Fruit fly (Drosophila melanogaster) whole organism, embryonic: ENCODE data around the gene capu.

Source experiments
- ATbp ChIP-seq: fragments of 200-800 bp; sonication (Bioruptor generic); optimal IDR thresholded peaks from 2 replicates; lab custom pipeline; 2017; ENCODE audit warnings: missing biosample characterization, mild to moderate bottlenecking, missing genetic modification characterization, missing genetic modification reagents
- B-H1 ChIP-seq: fragments of 200-800 bp; sonication (Bioruptor generic); IDR thresholded peaks from 3 replicates; pipeline ENCODE4 v1.3.6; 2022; ENCODE audit warnings: missing biosample characterization, missing genetic modification characterization
- CG11085 ChIP-seq: fragments of 200-800 bp; sonication (Bioruptor generic); IDR thresholded peaks from 2 replicates; pipeline ENCODE4 v1.3.6; 2022; ENCODE audit warnings: missing biosample characterization, missing genetic modification characterization
- CG11456 ChIP-seq: fragments of 200-800 bp; sonication (Bioruptor generic); IDR thresholded peaks from 3 replicates; pipeline ENCODE4 v1.3.6; 2022; ENCODE audit warnings: missing biosample characterization, missing genetic modification characterization
- CG13894 ChIP-seq: fragments of 200-800 bp; sonication (Bioruptor generic); optimal IDR thresholded peaks from 3 replicates; lab custom pipeline; 2018; ENCODE audit warnings: missing biosample characterization, mild to moderate bottlenecking, missing genetic modification characterization, moderate library complexity
- CG14050 ChIP-seq: fragments of 200-800 bp; sonication (Bioruptor generic); IDR thresholded peaks from 3 replicates; pipeline ENCODE4 v1.3.6; 2022; ENCODE audit warnings: missing biosample characterization, missing genetic modification characterization
- CG1647 ChIP-seq: fragments of 200-800 bp; sonication (Bioruptor generic); optimal IDR thresholded peaks from 3 replicates; lab custom pipeline; 2016; ENCODE audit warnings: missing biosample characterization, missing genetic modification characterization
- CG31441 ChIP-seq: fragments of 200-800 bp; sonication (Bioruptor generic); IDR thresholded peaks from 2 replicates; pipeline ENCODE4 v1.3.6; 2022; ENCODE audit warnings: missing biosample characterization, missing genetic modification characterization
- CG3163 ChIP-seq: fragments of 200-800 bp; sonication (Bioruptor generic); optimal IDR thresholded peaks from 3 replicates; lab custom pipeline; 2016; ENCODE audit warnings: missing biosample characterization, missing genetic modification characterization
- CG33213 ChIP-seq: fragments of 200-800 bp; sonication (Bioruptor generic); optimal IDR thresholded peaks from 3 replicates; lab custom pipeline; 2016; ENCODE audit warnings: missing biosample characterization, missing genetic modification characterization
- CG34422 ChIP-seq: fragments of 200-800 bp; sonication (Bioruptor generic); IDR thresholded peaks from 3 replicates; pipeline ENCODE4 v1.3.6; 2022; ENCODE audit warnings: missing biosample characterization, missing genetic modification characterization
- CG3995 ChIP-seq: fragments of 200-800 bp; sonication (Bioruptor generic); optimal IDR thresholded peaks from 3 replicates; lab custom pipeline; 2016; ENCODE audit warnings: missing biosample characterization, missing genetic modification characterization
- CG42726 ChIP-seq: fragments of 200-800 bp; sonication (Bioruptor generic); IDR thresholded peaks from 2 replicates; pipeline ENCODE4 v1.3.6; 2022; ENCODE audit warnings: missing biosample characterization, missing genetic modification characterization; ENCODE audit not compliant: partially characterized antibody
- CG4730 ChIP-seq: fragments of 200-800 bp; sonication (Bioruptor generic); IDR thresholded peaks from 2 replicates; pipeline ENCODE4 v1.3.6; 2022; ENCODE audit warnings: missing biosample characterization, missing genetic modification characterization
- CG4820 ChIP-seq: fragments of 200-800 bp; sonication (Bioruptor generic); optimal IDR thresholded peaks from 3 replicates; lab custom pipeline; 2016; ENCODE audit warnings: missing biosample characterization, missing genetic modification characterization
- CG7839 ChIP-seq: fragments of 200-800 bp; sonication (Bioruptor generic); optimal IDR thresholded peaks from 3 replicates; lab custom pipeline; 2018; ENCODE audit warnings: missing biosample characterization, mild to moderate bottlenecking, missing genetic modification characterization, moderate library complexity
- CG8089 ChIP-seq: fragments of 200-800 bp; sonication (Bioruptor generic); optimal IDR thresholded peaks from 3 replicates; lab custom pipeline; 2016; ENCODE audit warnings: missing biosample characterization, missing genetic modification characterization
- CG8388 ChIP-seq: fragments of 200-800 bp; sonication (Bioruptor generic); optimal IDR thresholded peaks from 2 replicates; lab custom pipeline; 2019; ENCODE audit warnings: missing biosample characterization, mild to moderate bottlenecking, missing genetic modification characterization, moderate library complexity
- CG8478 ChIP-seq: fragments of >200 bp; optimal IDR thresholded peaks from 2 replicates; lab custom pipeline; 2018
- CG9727 ChIP-seq: fragments of 200-800 bp; sonication (Bioruptor generic); optimal IDR thresholded peaks from 3 replicates; lab custom pipeline; 2017; ENCODE audit warnings: missing biosample characterization, mild to moderate bottlenecking, missing genetic modification characterization
- CG9797 ChIP-seq: fragments of 200-800 bp; sonication (Bioruptor generic); optimal IDR thresholded peaks from 3 replicates; lab custom pipeline; 2018; ENCODE audit warnings: missing biosample characterization, mild to moderate bottlenecking, missing genetic modification characterization
- CG9876 ChIP-seq: fragments of 200-800 bp; sonication (Bioruptor generic); optimal IDR thresholded peaks from 2 replicates; lab custom pipeline; 2016; ENCODE audit warnings: missing biosample characterization, missing genetic modification characterization
- CG9932 ChIP-seq: fragments of 200-800 bp; sonication (Bioruptor generic); IDR thresholded peaks from 2 replicates; pipeline ENCODE4 v1.3.6; 2022; ENCODE audit warnings: missing biosample characterization, missing genetic modification characterization
- Dp ChIP-seq: fragments of 200-800 bp; sonication (Bioruptor generic); optimal IDR thresholded peaks from 2 replicates; lab custom pipeline; 2018; ENCODE audit warnings: missing biosample characterization, mild to moderate bottlenecking, missing genetic modification characterization, moderate library complexity
- Drgx ChIP-seq: fragments of 200-800 bp; sonication (Bioruptor generic); IDR thresholded peaks from 2 replicates; pipeline ENCODE4 v1.3.6; 2022; ENCODE audit warnings: missing biosample characterization, missing genetic modification characterization
- Eip74EF ChIP-seq, 2 experiments: fragments of 200-800 bp in 1 of 2; fragments of >200 bp in 1 of 2; sonication (Bioruptor generic) in 1 of 2; optimal IDR thresholded peaks; 2 replicates each; lab custom pipeline; 2017 to 2019; ENCODE audit warnings: missing biosample characterization in 2 of 2, missing genetic modification characterization in 2 of 2, mild to moderate bottlenecking in 1 of 2, moderate library complexity in 1 of 2
- HmgD ChIP-seq: fragments of 200-800 bp; sonication (Bioruptor generic); optimal IDR thresholded peaks from 3 replicates; lab custom pipeline; 2016; ENCODE audit warnings: missing biosample characterization, missing genetic modification characterization
- HmgZ ChIP-seq: fragments of 200-800 bp; sonication (Bioruptor generic); optimal IDR thresholded peaks from 2 replicates; lab custom pipeline; 2018; ENCODE audit warnings: missing biosample characterization, mild to moderate bottlenecking, missing genetic modification characterization
- Hmx ChIP-seq: fragments of 200-800 bp; sonication (Bioruptor generic); optimal IDR thresholded peaks from 2 replicates; lab custom pipeline; 2016; ENCODE audit warnings: missing biosample characterization, missing genetic modification characterization
- Lpt ChIP-seq: fragments of >200 bp; optimal IDR thresholded peaks from 2 replicates; lab custom pipeline; 2018; ENCODE audit warnings: missing biosample characterization, missing genetic modification characterization
- Neu2 ChIP-seq: fragments of 200-800 bp; sonication (Bioruptor generic); optimal IDR thresholded peaks from 3 replicates; lab custom pipeline; 2016; ENCODE audit warnings: missing biosample characterization, missing genetic modification characterization, borderline replicate concordance
- Oaz ChIP-seq: fragments of 200-800 bp; sonication (Bioruptor generic); IDR thresholded peaks from 2 replicates; pipeline ENCODE4 v1.3.6; 2022; ENCODE audit warnings: missing biosample characterization, missing genetic modification characterization
- Ravus ChIP-seq: fragments of 200-800 bp; sonication (Bioruptor generic); IDR thresholded peaks from 2 replicates; pipeline ENCODE4 v1.3.6; 2022; ENCODE audit warnings: missing biosample characterization, missing genetic modification characterization
- Ssrp ChIP-seq: fragments of 200-800 bp; sonication (Bioruptor generic); optimal IDR thresholded peaks from 2 replicates; lab custom pipeline; 2018; ENCODE audit warnings: missing biosample characterization, mild to moderate bottlenecking, missing genetic modification characterization, moderate library complexity
- ab ChIP-seq: fragments of 200-800 bp; sonication (Bioruptor generic); optimal IDR thresholded peaks from 2 replicates; lab custom pipeline; 2016; ENCODE audit warnings: missing biosample characterization, missing genetic modification characterization
- ash1 ChIP-seq: fragments of 200-800 bp; sonication (Bioruptor generic); optimal IDR thresholded peaks from 2 replicates; lab custom pipeline; 2018; ENCODE audit warnings: missing biosample characterization, mild to moderate bottlenecking, missing genetic modification characterization
- dati ChIP-seq: fragments of 200-800 bp; sonication (Bioruptor generic); IDR thresholded peaks from 2 replicates; pipeline ENCODE4 v1.3.6; 2022; ENCODE audit warnings: missing biosample characterization, missing genetic modification characterization
- dm ChIP-seq: fragments of 200-800 bp; sonication (Bioruptor generic); optimal IDR thresholded peaks from 3 replicates; lab custom pipeline; 2016; ENCODE audit warnings: missing biosample characterization, missing genetic modification characterization
- ems ChIP-seq: fragments of 200-800 bp; sonication (Bioruptor generic); optimal IDR thresholded peaks from 3 replicates; lab custom pipeline; 2016; ENCODE audit warnings: missing biosample characterization, missing genetic modification characterization
- fd3F ChIP-seq: fragments of 200-800 bp; sonication (Bioruptor generic); optimal IDR thresholded peaks from 2 replicates; lab custom pipeline; 2018; ENCODE audit warnings: missing biosample characterization, mild to moderate bottlenecking, missing genetic modification characterization, moderate library complexity
- fd96Cb ChIP-seq: fragments of 200-800 bp; sonication (Bioruptor generic); optimal IDR thresholded peaks from 2 replicates; lab custom pipeline; 2018; ENCODE audit warnings: missing biosample characterization, mild to moderate bottlenecking, missing genetic modification characterization, moderate library complexity
- gfzf ChIP-seq: fragments of 200-800 bp; sonication (Bioruptor generic); optimal IDR thresholded peaks from 2 replicates; lab custom pipeline; 2016; ENCODE audit warnings: missing biosample characterization, mild to moderate bottlenecking, missing genetic modification characterization, moderate library complexity
- ind ChIP-seq: fragments of 200-800 bp; sonication (Bioruptor generic); optimal IDR thresholded peaks from 3 replicates; lab custom pipeline; 2016; ENCODE audit warnings: missing biosample characterization, missing genetic modification characterization
- insv ChIP-seq, 2 experiments: fragments of 200-800 bp; sonication (Bioruptor generic); optimal IDR thresholded peaks; 3 replicates each; lab custom pipeline; 2016 to 2018; ENCODE audit warnings: missing biosample characterization in 2 of 2, missing genetic modification characterization in 2 of 2
- lbe ChIP-seq: fragments of 200-800 bp; sonication (Bioruptor generic); optimal IDR thresholded peaks from 2 replicates; lab custom pipeline; 2016; ENCODE audit warnings: missing biosample characterization, mild to moderate bottlenecking, missing genetic modification characterization
- lmd ChIP-seq: fragments of 200-800 bp; sonication (Bioruptor generic); IDR thresholded peaks from 2 replicates; pipeline ENCODE4 v1.3.6; 2022; ENCODE audit warnings: missing biosample characterization, missing genetic modification characterization
- mirr ChIP-seq: fragments of 200-800 bp; sonication (Bioruptor generic); optimal IDR thresholded peaks from 3 replicates; lab custom pipeline; 2018; ENCODE audit warnings: missing biosample characterization, mild to moderate bottlenecking, missing genetic modification characterization
- pho ChIP-seq: fragments of 200-800 bp; sonication (Bioruptor generic); optimal IDR thresholded peaks from 2 replicates; lab custom pipeline; 2016; ENCODE audit warnings: missing biosample characterization, missing genetic modification characterization
- pum ChIP-seq: fragments of 200-800 bp; sonication (Bioruptor generic); optimal IDR thresholded peaks from 2 replicates; lab custom pipeline; 2016; ENCODE audit warnings: missing biosample characterization, missing genetic modification characterization
- repo ChIP-seq: fragments of 200-800 bp; sonication (Bioruptor generic); optimal IDR thresholded peaks from 2 replicates; lab custom pipeline; 2016; ENCODE audit warnings: missing biosample characterization, missing genetic modification characterization
- ro ChIP-seq: fragments of 200-800 bp; sonication (Bioruptor generic); IDR thresholded peaks from 2 replicates; pipeline ENCODE4 v1.3.6; 2022; ENCODE audit warnings: missing biosample characterization, missing genetic modification characterization
- sima ChIP-seq: fragments of 200-800 bp; sonication (Bioruptor generic); optimal IDR thresholded peaks from 2 replicates; lab custom pipeline; 2016; ENCODE audit warnings: missing biosample characterization, missing genetic modification characterization
- slp2 ChIP-seq: fragments of 200-800 bp; sonication (Bioruptor generic); optimal IDR thresholded peaks from 2 replicates; lab custom pipeline; 2016; ENCODE audit warnings: missing biosample characterization, missing genetic modification characterization

Gene capu

dm6 chr2L:3872283-3872682 lies 30.4 kb downstream of the capu start, which contains the start of gene CG31957 (continued):
- TF ChIP-seq dati (GFP tag; lab: Robert Waterston, UW) = no peak
- TF ChIP-seq CG4730 (GFP tag; lab: Robert Waterston, UW) = no peak
- TF ChIP-seq Drgx = no peak
- TF ChIP-seq pho = peak; percentile 79
- TF ChIP-seq sima (GFP tag; lab: Kevin White, UChicago) = no peak
- TF ChIP-seq ab (GFP tag; lab: Kevin White, UChicago) = peak; percentile 27
- TF ChIP-seq repo (GFP tag; lab: Kevin White, UChicago) = peak; percentile 17
- peak; percentile 42 for TF ChIP-seq ind (GFP tag; lab: Kevin White, UChicago)
- TF ChIP-seq CG8089 (GFP tag; lab: Kevin White, UChicago) = peak; percentile 54
- TF ChIP-seq ro (GFP tag; lab: Robert Waterston, UW) = no peak
- no peak for TF ChIP-seq Ravus (GFP tag; lab: Robert Waterston, UW)
- no peak for TF ChIP-seq Lpt (GFP tag; lab: Kevin White, UChicago)
- no peak for TF ChIP-seq ATbp (GFP tag; lab: Kevin White, UChicago)
- TF ChIP-seq ems (GFP tag; lab: Kevin White, UChicago) = peak; percentile 36
- TF ChIP-seq CG33213 (GFP tag; lab: Kevin White, UChicago) = peak; percentile 58
- TF ChIP-seq slp2 (GFP tag; lab: Kevin White, UChicago) = peak; percentile 1
- peak; percentile 54 for TF ChIP-seq CG3163
- no peak for TF ChIP-seq mirr (GFP tag; lab: Kevin White, UChicago)
- TF ChIP-seq CG9727 (GFP tag; lab: Kevin White, UChicago) = peak; percentile 14
- TF ChIP-seq Oaz (GFP tag; lab: Robert Waterston, UW) = 0 out of 2 replicates have a peak, but pooled peaks have one; percentile 28
- TF ChIP-seq CG8478 (lab: Kevin White, UChicago) = no peak
- peak; percentile 49; the same call in 1 of the 2 replicates for TF ChIP-seq lmd (GFP tag; lab: Robert Waterston, UW)
- no peak for TF ChIP-seq CG14050 (GFP tag; lab: Robert Waterston, UW)
- TF ChIP-seq HmgD (GFP tag; lab: Kevin White, UChicago) = peak; percentile 87
- TF ChIP-seq insv (GFP tag; optimal IDR thresholded peaks at IDR 0.05; lab: Kevin White, UChicago) = peak in 1 of 2 experiments; percentile 3
- peak; percentile 23 for TF ChIP-seq dm (GFP tag; lab: Kevin White, UChicago)
- TF ChIP-seq HmgZ (tag; lab: Kevin White, UChicago) = peak; percentile 72
- TF ChIP-seq CG1647 (GFP tag; lab: Kevin White, UChicago) = peak; percentile 23
- peak; percentile 29 for TF ChIP-seq CG3995 (GFP tag; lab: Kevin White, UChicago)
- no peak for TF ChIP-seq CG31441 (GFP tag; lab: Robert Waterston, UW)
- TF ChIP-seq pum (GFP tag; lab: Kevin White, UChicago) = peak; percentile 46
- no peak for TF ChIP-seq ash1
- peak; percentile 90 for TF ChIP-seq CG42726
- TF ChIP-seq CG9797 (GFP tag; lab: Kevin White, UChicago) = peak; percentile 11
- TF ChIP-seq CG4820 (GFP tag; lab: Kevin White, UChicago) = no peak
- peak; percentile 74 for TF ChIP-seq Dp (GFP tag; lab: Kevin White, UChicago)
- peak; percentile 78 for TF ChIP-seq CG9876 (GFP tag; lab: Kevin White, UChicago)
- TF ChIP-seq lbe (GFP tag; lab: Kevin White, UChicago) = no peak
- no peak for TF ChIP-seq fd3F
- TF ChIP-seq Hmx = no peak
- no peak for TF ChIP-seq CG13894 (tag; lab: Kevin White, UChicago)
- TF ChIP-seq CG9932 (GFP tag; lab: Robert Waterston, UW) = peak; percentile 91
- no peak for TF ChIP-seq B-H1 (GFP tag; lab: Robert Waterston, UW)
- TF ChIP-seq fd96Cb (tag; lab: Kevin White, UChicago) = no peak
- TF ChIP-seq CG11456 = peak; percentile 86; the same call in 2 of the 3 replicates
- TF ChIP-seq Ssrp (tag; lab: Kevin White, UChicago) = no peak
- no peak for TF ChIP-seq Eip74EF (GFP tag; optimal IDR thresholded peaks at IDR 0.05; lab: Kevin White, UChicago)
- TF ChIP-seq CG11085 (GFP tag; lab: Robert Waterston, UW) = peak; percentile 49
- TF ChIP-seq CG8388 = no peak
- no peak for TF ChIP-seq CG7839 (tag; lab: Kevin White, UChicago)
- peak; percentile 66 for TF ChIP-seq CG34422 (GFP tag; lab: Robert Waterston, UW)
- peak; percentile 13 for TF ChIP-seq gfzf (GFP tag; lab: Kevin White, UChicago)
- TF ChIP-seq Neu2 = no peak
